Fruit fly (Drosophila melanogaster): Measurements from ENCODE around the gene Qsox3.

Gene Qsox3

DNA sequence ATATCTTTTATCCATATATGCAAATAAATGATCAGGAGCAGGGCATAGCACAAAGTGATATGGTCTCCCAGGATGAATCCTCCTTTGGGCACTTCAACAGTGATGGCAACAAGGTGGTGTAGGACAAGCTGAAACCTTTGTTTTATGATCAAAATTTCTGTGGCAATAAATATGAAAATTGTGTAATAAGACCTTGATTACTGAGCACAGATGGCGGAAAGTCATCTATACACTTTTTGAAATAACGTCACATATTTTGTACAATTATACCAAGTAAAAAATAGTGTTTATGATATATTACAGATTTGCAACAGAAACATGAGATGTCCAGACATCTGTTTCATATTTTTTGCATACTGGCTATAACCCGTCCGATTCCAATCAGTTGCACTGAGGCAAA is 31.1 kb upstream of the Qsox3 start, which contains the start of gene CG31465:
Gene CG31465 (plus strand): TSS at position 301 of the 400 bp plus-strand sequence.
- TF ChIP-seq CG17801 (GFP tag; optimal IDR thresholded peaks at IDR 0.05; ENCODE audit: partially characterized antibody), result no peak

DNA sequence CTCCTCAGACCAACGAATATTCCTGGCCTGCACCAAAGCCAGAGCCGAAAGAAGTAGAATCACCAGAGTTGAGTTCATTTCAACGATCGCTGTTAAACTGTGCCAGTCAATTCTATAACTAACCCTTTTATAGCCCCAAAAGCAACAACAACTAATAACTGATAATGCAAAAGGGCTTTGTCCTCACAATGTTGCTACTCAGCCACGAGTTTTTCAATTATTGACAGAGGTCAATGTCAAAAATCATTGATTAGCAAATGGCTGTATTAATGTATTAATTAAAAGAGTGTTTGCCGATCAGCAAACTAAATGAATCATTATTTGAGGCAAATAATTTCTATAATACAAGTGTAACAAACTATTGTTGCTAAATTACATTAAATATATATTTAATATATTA is 27.3 kb upstream of the Qsox3 start, which contains the start of gene fit:
Gene fit (minus strand): TSS at position 101 of the 400 bp plus-strand sequence.
- no peak for TF ChIP-seq CG17801 (GFP tag; optimal IDR thresholded peaks at IDR 0.05; ENCODE audit: partially characterized antibody)

DNA sequence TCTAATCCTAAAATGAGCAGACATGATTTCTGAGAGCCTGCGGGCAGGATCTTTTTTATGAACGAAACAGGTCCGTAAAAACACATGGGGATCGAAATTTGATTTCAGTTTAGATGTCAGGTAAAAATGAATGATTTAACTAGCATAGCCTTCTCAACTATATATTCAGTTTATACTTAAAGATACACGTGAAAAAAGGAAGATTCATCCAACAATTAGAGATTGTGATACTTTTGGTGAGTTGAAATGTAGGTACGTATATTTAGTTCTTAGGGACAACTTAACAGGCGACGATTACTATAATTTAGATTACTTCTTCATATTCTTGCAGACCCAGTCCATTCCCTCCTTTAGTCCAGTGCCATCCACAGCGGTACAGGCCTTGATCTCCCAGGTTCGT is 26.2 kb upstream of the Qsox3 start, which contains the start of gene CG17819:
Gene CG17819 (minus strand): TSS at position 101 of the 400 bp plus-strand sequence.
- TF ChIP-seq CG17801 (GFP tag; optimal IDR thresholded peaks at IDR 0.05; ENCODE audit: partially characterized antibody), result no peak

DNA sequence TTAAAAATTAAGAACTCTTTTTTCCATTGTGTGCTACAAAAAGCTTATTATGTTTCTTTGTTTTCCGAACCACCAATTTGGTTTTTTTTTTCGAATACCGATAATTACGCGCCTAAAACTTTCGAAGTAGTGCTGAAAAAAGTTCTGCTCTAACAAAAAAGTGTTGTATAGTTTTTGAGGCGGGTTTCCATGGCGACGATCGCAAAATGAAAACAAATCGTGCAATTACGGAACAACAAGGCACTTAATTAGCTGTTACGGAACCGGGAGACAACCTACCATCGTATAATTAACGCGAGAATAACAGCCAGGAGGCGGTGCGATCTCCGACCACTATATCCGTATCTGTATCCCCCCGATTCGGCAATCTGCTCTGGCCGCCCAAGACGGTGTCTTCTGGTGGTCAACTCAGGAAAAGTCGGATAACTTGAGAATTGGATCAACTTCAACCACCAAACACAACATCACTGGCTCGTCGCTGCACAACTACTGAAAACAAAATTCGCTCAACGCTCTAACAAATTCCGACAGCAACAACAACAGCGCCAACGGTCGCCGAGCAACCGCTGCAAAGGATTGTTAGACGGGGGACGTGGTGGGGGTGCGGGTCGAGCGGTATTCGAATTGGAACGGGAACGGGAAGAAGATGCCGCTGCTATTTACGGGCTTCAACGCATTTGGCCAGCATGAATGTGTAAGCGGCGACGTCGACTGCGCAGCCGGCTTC is 24.6 kb upstream of the Qsox3 start, which contains the start of the genes CG6678 and dnd:
Gene CG6678 (plus strand): TSS at position 169 of the 727 bp plus-strand sequence.
Gene dnd (minus strand): TSS at position 495 of the 727 bp plus-strand sequence.
- TF ChIP-seq CG17801 (GFP tag; optimal IDR thresholded peaks at IDR 0.05; ENCODE audit: partially characterized antibody), result no peak

DNA sequence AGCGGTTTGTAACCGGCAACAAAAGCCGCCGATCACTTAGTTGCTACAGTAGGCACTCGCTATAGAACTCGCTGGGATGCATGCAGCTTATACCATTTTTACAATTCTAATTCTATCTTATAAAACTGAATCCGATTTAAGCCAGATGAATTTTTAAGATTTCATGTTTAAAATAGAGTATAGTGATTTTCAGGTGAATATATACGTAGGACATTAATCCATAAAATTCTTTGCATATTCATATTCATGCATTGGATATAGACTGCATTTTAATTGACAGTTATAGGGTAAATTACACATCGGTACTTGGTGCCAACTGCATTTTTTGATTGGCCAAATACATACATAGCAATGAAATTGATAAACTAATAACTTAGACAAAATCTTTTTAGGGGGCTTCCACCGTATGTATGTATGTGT is 24.0 kb upstream of the Qsox3 start:
- TF ChIP-seq CG17801 (GFP tag; optimal IDR thresholded peaks at IDR 0.05; ENCODE audit: partially characterized antibody), result no peak

DNA sequence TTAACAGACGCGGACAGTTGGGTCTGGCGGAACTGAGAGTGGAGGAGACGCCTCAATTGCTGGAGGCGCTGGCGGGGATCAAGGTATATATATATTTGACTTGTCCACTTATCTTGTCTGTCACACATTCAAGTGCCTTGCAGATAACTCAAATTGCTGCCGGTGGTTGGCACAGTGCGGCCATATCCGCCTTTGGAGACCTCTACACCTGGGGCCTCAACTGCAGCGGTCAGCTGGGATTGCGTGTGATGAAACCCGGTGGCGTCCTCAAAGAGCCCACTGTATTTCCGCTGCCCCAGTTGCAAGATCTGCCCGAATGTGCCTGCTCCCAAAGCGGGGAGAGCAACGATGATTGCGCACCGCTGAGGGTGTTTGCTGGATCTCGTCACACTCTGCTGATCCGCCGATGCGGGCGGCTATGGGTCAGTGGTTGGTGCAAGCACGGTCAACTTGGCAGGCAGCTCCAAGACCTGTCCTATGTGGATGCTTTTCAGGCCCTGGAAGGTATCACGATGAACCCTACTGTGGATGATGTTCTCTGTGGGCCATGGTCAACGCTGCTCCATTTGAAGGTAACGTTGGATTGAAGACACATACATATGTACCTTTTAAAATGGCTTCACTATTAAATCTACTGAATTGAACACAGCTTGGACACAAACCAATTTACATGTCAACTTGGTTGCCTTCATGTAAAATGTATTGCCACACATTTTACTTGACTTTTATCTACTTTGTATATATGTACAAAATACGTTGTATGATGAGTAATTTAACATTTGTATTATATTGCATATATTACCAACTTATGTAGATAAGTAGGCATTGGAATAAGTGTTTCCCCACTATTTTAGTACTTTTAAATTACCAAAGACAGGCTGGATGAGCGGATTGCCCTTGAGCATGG is 22.7 kb upstream of the Qsox3 start, which contains the start of gene CG43844:
Gene CG43844 (plus strand): TSS at position 844 of the 907 bp plus-strand sequence.
- no peak for TF ChIP-seq CG17801 (GFP tag; optimal IDR thresholded peaks at IDR 0.05; ENCODE audit: partially characterized antibody)

DNA sequence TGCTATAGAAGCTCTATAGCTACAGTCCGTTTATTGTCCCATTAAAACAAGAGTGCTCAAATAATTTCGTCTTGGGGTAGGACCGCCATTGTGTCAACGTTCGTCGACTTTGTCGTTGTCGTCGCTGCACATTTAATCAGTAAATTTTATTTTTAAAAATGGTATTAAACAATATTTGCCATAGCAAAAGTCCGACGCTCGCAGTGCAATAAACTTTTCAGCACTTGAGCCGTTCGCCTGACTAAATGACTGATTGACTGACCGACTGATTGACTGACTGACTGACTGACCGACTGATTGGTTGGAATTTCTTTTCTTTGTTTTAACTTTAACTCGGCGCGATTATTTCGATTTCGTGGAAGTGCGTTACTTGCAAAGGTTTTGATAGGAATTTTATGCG is 21.7 kb upstream of the Qsox3 start:
- no peak for TF ChIP-seq CG17801 (GFP tag; optimal IDR thresholded peaks at IDR 0.05; ENCODE audit: partially characterized antibody)

DNA sequence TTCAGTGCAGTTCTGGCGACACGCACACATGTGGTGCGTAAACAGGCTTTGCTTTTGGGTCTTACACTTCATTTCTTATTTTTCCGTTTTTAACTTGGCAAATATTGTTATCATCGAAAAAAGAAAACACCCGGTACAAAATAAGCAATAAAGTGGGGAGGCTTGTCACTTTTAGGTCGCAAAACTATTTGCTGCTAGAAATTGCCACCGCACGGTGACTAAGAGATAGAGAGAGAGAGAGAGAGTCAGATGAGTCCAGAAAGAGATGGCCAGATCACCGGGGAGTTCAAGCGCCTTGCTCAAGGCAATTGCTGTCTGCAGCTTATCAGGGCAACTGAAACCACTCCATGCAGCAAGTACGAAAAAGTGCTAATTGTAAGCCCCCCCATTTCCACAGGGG is 20.9 kb upstream of the Qsox3 start:
- TF ChIP-seq CG17801 (GFP tag; optimal IDR thresholded peaks at IDR 0.05; ENCODE audit: partially characterized antibody), result no peak

DNA sequence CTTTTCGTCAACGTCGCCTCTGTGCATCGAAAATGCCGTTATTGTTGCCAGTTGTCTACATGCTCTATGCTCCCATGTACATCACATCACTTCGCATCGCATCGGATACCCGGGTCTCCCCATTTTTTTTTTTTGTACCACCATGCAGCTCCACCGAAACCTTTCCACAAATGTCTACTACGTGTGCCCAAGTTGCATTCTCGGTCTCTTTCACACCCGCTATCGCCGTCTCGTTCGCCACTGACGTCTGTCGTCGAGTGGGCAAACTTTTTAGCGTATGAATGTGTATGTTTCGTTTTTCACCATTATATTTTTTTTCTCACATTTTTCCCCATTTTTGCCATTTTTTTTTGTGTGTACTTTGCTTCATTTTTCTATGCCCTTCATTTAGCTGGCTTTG is 19.2 kb upstream of the Qsox3 start:
- no peak for TF ChIP-seq CG17801 (GFP tag; optimal IDR thresholded peaks at IDR 0.05; ENCODE audit: partially characterized antibody)

DNA sequence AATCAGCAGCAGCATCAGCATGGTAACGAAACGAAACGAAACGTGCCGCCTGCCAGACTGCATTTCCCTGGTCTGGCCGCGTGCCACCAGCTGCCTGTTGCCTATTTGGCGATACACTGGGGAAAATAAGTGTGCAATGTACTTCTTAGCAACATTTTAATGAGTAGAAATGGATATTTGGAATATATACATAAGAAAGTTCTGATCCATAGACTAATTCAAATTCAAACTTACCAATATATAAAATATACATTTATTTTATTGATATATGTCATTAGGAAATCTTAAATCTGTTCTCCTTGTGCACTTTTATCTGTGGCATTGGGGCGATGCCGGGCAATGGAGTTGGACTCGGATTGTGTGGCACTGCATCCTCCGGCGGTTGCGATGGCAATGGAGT is 17.7 kb upstream of the Qsox3 start:
- no peak for TF ChIP-seq CG17801 (GFP tag; optimal IDR thresholded peaks at IDR 0.05; ENCODE audit: partially characterized antibody)

DNA sequence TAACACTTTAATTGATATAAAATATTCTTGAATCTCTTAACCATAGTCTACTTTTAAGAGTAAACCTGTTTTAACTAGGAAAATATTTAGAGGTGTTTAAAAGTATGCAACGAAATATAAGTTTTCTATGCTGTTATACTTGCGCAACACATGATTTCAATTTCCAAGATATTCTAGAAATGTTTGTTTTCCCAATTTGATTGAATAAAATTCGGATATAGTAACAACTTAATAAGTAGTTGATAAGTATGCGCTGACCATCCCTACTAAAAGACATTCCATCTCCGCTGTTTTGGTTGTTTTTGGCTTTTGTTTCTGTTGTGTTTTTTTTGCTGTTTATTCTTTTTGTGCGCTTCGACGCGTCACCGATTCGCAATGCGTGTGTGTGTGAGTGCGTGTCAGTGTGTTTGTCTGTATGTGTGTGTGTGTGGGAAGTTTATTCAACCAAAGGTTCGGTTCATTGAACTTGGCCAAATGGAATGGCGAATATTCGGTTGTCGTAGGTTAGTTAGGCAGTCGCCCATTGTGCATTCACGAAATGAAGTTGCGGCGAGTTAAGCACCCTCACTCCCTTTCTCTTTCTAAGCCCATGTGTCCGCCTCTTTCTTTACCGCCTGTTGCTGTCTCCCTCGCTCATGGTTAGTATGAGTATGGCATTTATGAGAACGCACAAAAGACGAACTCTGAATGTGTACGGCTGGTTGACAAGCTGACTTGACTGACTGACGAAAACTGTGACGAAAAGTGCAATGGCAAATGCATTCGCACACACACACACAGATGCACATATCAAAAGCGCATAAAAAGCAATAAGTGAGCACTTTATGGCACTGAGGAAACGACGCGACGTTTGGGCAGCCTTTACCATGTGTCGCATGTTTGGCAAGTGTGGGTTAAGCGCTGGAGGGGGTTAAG is 15.4 kb upstream of the Qsox3 start:
- TF ChIP-seq CG17801 (GFP tag; optimal IDR thresholded peaks at IDR 0.05; ENCODE audit: partially characterized antibody), result no peak

DNA sequence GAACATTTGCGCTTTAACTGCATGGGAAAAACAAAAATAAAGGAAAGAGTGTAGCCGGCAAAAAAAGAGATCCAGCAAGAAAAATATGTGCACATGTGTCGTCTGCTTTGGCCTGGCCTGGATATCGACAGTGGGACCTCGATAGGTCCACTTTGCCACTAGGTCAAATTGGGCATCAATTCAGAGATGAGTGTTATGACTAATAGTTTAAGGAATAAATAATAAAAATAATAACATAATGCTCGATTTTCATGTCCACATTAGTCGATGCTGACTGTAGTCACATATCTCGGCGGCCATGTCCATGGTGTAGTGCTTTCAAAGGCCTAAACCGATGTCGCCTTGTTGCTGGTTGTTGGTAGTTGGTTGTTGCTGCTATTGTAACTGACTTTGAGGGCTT is 14.1 kb upstream of the Qsox3 start:
- TF ChIP-seq CG17801 (GFP tag; optimal IDR thresholded peaks at IDR 0.05; ENCODE audit: partially characterized antibody), result peak; percentile 49

DNA sequence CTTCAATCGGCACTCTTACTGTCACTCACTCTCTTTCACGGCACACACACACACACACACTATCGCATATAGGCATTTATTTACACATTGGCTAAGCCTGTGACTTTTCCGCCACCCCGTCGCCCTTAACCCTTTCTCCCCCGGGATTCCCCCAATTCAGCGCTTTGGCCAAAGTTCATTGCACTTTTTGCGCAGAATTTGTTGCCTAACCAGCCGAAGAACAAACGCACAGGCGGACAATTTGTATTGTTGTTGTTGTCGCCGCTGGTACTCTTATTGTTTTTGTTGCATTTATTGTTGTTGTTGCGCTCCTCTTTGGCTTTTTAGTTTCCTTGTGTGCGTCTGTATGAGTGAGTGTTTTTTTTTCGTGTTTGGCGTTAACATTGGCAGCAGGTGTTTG is 12.9 kb upstream of the Qsox3 start:
- TF ChIP-seq CG17801 (GFP tag; optimal IDR thresholded peaks at IDR 0.05; ENCODE audit: partially characterized antibody), result no peak

DNA sequence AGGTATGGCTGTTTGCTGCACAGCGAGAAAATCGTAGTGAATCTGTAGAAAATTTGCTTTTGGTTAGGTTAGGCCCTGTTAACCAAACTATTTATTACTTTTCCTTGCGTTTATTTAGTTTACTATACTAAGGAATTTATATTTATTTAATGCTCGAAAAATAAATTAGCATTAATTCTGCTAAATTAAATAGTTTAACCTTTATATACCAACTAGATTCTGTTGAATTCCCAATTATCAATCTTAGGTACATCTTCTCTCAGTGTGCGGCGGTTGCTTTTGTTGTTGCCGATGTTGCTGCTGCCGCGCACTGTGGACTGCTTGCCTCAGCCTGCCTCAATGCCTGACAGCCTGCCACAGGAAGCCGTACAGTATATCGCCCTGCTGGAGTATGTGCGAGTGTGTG is 12.4 kb upstream of the Qsox3 start:
- TF ChIP-seq CG17801 (GFP tag; optimal IDR thresholded peaks at IDR 0.05; ENCODE audit: partially characterized antibody), result no peak
